Worm (Caenorhabditis elegans) whole organism, dauer: ENCODE data around the gene ZK84.4.
"Not testable (repeated sequence)": the region's sequence is repeated elsewhere in the genome, so short reads cannot be mapped to it uniquely, and the experiment has no call there.

Source experiments
- unc-62 ChIP-seq: sonication (generic microtip); optimal IDR thresholded peaks from 2 replicates; lab custom pipeline; 2017; ENCODE audit warnings: missing biosample characterization, missing genetic modification reagents, missing genetic modification characterization

The ZK84.4 gene

DNA sequence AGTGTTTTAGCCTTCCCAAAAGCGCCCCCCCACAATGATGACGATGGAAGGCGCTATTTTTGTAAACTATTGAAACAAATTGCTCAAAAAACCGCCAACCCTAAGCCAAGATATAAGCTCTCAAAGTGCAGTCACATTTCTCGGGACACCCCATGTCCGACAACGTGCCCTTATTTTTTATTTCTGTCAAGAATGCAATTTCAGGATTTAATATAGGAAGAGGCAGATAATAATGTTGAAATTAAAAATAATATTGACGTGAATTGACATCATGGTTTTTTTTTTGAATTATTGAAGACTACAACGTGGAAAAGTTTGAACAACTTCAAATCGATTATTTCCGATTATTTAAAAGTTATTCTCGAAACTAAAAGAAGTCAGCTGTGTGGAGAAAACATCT lies 5.3 kb upstream of the ZK84.4 start, which contains the start of gene ZK84.2:
Gene ZK84.2, plus strand, starts transcription at position 301 of the 400 bp plus-strand sequence.
- not testable (repeated sequence) for TF ChIP-seq unc-62 (GFP tag; lab: Kevin White, UChicago)

DNA sequence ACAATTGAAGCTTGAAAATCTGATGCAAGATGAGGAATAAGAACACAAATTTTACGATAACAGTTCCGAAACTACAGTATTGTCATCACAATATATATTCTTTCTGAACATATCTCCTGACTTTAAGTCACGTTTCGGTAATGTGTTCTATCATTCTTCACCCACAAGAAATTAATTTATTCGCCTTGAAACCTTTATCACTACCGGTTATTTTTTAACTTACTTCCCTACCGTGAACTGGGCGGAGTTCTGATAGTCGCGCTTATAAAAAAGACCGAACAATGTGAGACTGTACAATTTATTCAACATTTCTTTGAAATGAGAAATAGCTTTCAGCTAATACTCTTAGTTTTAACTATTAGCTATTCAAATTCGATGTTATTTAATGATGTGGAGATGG lies 1.8 kb upstream of the ZK84.4 start, which contains the start of gene ins-20:
Gene ins-20, plus strand, starts transcription at position 301 of the 400 bp plus-strand sequence.
- no peak for TF ChIP-seq unc-62 (GFP tag; lab: Kevin White, UChicago)

DNA sequence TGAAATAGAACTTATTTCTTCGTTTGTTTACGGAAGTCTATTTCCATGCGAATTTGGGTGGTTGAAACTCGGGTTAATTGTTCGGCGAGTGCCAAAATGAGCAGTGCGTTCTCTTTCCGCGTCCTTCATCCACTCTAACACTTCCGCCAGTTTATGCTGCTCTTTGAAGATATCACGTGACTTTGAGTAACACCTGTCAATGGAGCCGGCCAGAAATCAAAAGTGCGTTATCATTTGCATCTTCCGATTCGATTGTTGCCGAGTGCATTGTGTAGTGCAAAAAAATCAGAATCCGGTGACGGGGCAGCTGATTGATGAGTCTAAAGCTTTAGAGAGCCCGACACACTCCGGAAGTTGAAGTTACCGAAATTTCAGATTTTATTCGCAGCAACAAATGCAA lies 7.8 kb downstream of the ZK84.4 start:
- TF ChIP-seq unc-62 (GFP tag; lab: Kevin White, UChicago), result no peak

DNA sequence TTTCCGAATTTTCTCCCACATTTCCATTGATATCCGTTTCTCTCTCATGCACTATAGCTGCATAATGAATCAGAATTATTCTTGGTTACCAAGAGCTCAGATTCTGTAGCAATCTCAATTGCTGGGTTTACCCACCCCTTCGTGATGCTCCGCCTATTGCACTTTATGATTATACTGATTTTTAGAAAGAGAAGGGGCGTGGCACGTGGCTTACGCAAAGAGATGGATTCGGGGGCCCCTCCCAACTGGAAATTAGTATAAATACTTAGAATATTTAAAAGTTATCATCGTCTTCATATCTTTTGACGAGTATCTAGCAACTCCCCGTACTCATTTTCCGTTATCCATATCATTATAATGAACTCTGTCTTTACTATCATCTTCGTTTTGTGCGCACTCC lies 8.7 kb downstream of the ZK84.4 start, which contains the start of gene ins-6:
Gene ins-6, plus strand, starts transcription at position 301 of the 400 bp plus-strand sequence.
- TF ChIP-seq unc-62 (GFP tag; lab: Kevin White, UChicago), result no peak

DNA sequence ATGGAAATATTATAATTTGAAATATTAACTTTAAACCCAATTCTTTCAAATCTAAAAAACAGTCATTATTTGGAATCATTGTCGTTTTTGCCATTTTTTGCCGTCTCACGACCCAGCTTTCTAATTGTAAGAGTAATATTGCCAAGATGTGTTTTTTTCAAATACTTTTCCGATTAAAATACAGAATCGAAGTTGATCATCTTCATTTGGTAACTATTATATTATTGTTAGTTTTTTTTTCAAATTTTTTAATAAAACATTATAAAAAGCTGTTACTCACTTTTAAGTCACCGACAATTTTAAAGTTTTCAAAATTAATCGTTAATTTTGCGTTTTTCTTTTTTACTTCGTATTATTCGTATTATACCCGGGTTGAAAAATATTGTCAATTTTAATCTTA lies 11.5 kb downstream of the ZK84.4 start, which contains the start of gene ins-5:
Gene ins-5, plus strand, starts transcription at position 301 of the 400 bp plus-strand sequence.
- no peak for TF ChIP-seq unc-62 (GFP tag; lab: Kevin White, UChicago)

DNA sequence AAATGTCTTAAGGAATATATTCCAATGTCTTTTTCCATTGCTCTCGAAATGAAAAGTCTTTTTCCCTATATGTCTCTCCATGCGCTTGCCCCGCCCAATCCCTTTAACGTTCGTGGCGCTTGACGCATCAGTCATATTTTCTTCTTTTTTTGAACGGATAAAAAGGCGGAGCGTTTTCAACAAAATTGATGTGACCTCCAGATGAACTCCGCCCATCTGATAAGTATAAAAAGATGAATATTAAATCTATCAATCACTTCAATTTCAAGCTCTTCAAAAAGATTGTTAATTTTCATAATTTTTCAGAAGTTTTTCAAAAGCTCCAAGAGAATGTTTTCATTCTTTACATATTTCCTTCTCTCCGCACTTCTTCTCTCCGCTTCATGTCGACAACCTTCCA lies 12.7 kb downstream of the ZK84.4 start, which contains the start of gene ins-4:
Gene ins-4, plus strand, starts transcription at position 301 of the 400 bp plus-strand sequence.
- TF ChIP-seq unc-62 (GFP tag; lab: Kevin White, UChicago), result no peak

DNA sequence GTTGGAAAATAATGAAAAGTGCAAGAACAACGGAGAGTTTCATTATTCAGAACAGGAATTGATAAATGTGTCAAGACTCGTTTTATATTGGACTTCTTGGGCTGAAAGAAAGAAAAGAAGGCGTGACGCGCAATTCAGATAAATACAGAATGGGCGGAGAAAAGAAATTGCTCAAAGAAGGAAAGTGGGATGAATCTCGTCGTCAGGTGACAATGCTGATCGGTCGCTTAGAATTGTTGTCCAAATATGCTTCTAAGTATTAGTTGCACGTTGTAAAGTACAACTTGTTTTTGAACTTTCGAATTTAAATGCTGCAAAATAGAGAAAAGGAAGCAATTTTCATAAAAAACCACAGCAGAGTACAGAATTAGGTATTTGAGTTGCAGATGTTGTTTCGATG lies 18.1 kb downstream of the ZK84.4 start, which contains the start of gene ins-3:
Gene ins-3, minus strand, starts transcription at position 101 of the 400 bp plus-strand sequence.
- TF ChIP-seq unc-62 (GFP tag; lab: Kevin White, UChicago), result no peak

DNA sequence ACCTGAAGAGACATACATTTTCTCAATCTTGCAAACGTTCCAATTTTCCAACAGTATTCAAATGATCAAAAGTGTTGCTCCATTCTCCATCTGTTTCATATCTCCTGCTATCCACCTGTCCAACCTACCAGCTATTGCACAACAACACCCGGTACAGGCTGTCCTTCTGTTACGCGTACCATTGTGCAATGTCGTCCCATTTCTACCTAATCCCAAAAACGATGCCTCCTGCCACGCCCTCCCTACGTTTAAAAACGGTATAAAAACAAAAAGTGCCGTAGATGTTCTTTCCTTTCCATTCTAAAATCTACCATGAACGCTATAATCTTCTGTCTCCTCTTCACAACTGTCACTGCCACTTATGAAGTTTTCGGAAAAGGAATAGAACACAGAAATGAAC lies 20.6 kb downstream of the ZK84.4 start, which contains the start of gene ins-2:
Gene ins-2, plus strand, starts transcription at position 301 of the 400 bp plus-strand sequence.
- no peak for TF ChIP-seq unc-62 (GFP tag; lab: Kevin White, UChicago)

DNA sequence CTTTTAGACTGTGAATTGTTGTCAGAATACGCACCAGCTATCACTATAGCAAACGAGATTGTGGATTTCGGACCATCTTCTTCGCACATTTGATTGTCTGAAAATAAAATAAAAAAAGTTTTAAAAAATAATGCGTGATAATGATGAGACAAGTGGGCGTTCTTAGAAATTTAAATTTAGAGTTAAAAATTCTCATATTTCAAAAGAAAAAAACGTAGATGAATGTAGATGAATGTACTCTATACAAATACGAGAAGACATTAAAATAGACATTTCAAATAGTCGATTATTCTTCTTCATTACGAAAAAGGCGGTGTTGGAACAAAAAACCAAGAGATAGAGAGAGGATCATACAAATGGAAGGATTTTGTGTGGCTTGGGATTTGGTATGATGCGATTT lies 33.9 kb downstream of the ZK84.4 start, which contains the start of gene B0034.5:
Gene B0034.5, minus strand, starts transcription at position 101 of the 400 bp plus-strand sequence.
- no peak for TF ChIP-seq unc-62 (GFP tag; lab: Kevin White, UChicago)

DNA sequence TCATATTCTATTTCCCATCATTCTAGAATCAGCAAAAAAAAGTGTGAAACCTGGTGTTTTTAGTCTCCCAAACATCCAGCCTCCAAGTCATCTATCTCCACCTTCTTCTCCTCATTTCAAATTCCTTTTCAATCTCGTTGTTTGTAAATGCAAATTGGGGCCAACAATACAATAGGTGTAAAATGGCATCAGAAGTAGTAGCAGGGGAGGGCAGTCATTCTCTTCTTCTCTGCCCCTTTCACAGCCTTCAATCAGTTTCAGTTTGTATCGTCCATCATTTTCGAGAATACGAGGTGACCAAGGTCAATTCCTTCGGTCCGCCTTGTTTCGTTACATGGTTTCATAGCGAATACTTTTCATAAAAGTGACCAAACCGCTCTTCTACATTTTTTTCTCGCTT lies 39.5 kb downstream of the ZK84.4 start, which contains the start of gene B0034.4:
Gene B0034.4, minus strand, starts transcription at position 229 of the 400 bp plus-strand sequence.
- TF ChIP-seq unc-62 (GFP tag; lab: Kevin White, UChicago), result no peak

DNA sequence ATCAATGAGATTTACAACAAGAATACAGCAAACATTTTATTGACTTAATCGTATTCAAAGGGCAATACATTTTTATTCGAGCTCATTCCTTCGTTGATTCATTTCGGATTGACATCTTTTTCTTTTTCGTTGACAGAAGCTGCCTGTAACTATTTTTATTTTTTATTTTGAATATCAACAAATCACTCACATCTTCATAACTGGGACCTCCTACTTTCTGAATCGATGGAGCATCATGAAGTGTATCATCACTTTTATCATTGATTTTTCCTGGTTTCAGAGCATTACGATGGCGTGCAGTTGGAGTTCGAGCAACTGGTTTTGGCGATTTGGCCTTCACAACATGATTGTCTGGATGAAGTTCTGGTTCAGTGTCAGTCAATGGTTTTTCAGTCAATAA lies 40.8 kb downstream of the ZK84.4 start, which contains the start of gene B0034.1:
Gene B0034.1, plus strand, starts transcription at position 301 of the 400 bp plus-strand sequence.
- TF ChIP-seq unc-62 (GFP tag; lab: Kevin White, UChicago), result no peak

DNA sequence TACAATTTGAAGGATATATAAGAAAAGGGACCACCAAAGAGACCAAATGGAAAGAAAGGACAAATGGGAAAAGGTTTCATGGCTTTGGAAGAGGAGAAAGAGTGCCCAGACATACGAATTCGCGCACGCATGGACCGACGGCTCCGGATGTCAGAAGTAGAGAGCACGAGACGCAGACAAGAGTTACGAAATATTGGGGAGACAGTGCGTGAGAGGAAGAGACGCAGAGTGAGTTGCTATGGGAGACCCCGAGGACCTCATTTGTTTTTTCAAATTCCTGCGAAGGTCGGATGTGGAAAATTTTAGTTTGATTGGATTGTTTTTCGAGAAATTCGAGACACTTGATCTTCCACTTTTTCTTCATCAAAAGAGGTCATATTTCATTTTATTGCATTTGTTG lies 42.1 kb downstream of the ZK84.4 start:
- TF ChIP-seq unc-62 (GFP tag; lab: Kevin White, UChicago), result no peak

DNA sequence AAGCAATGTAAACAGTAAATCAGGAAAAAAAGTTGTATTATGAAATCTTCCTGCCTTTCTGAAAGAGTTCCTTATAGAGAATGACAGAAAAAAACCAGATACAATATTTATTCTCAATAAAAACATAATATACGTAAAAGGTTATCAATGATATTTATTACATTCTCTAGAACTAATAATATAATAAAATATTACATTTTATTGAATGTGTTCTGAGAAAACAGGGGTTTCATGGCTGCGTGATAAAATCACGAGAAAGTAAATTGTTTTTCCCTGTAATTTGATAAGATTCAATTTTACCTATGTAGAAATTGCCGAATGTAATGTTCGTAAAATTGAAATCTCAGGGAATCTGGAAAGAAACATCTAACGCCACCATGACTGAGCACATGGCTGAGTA lies 43.8 kb downstream of the ZK84.4 start:
- no peak for TF ChIP-seq unc-62 (GFP tag; lab: Kevin White, UChicago)

DNA sequence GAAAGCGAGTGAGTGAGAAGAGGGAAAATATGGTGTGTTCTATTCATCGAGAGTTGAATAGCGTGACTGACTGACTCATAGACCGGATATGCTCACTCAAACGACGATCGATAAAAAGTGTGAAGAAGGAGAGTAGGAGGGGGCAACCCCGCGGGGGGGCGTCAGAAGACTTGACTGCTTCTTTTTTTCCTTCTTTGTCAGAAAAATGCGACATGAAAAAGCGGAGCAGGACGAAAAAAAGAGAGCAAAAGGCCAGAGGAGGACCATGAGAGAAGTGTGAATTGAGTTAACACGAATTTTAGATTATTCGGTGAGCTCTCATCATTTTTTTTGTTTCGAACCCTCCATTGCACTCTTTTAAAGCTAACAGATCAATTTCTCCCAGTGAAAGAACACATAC lies 46.4 kb downstream of the ZK84.4 start:
- no peak for TF ChIP-seq unc-62 (GFP tag; lab: Kevin White, UChicago)

DNA sequence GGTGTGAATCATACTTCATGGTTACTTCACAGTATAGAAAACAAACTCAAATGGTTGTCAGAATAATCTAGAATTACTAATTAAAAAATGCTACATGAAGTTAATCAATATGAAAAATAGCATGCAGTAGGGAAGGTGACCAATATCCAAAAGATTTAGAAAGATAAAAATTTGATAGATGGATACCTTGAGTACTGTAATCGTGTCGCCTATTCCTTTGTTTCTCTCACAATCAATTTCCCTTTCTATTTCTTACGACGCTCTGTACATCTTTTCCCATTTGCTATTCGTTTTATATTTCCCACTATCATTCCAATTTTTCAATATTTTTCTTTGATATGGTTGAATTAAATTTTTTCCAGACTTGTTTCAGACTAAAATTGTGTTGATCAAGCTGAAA lies 47.5 kb downstream of the ZK84.4 start, which contains the start of gene B0034.7:
Gene B0034.7, plus strand, starts transcription at position 301 of the 400 bp plus-strand sequence.
- TF ChIP-seq unc-62 (GFP tag; lab: Kevin White, UChicago), result no peak

DNA sequence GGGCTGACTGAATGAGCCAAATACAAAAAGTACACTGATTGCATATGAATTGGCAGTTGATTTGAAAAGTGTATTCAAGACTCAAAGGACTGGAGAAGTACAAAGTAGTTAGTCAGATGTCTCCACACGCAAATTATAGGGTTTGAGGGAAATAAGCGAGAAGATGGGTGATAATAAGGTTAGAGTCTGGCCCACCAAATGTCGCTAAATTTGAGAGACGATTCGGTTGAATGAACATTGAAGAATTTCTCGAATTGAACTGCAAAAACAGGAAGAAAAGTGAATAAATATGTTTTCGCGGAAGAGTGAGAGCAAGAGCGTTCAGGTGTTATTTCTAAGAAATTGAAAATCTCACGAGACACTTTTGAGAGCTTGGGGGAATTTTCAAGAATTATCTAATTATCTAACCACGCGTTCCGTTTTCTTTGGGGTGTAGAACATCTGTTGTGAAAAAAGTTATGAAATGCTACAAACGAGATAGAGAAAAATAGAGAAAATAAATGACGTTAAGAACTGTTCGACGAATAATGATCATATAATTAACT lies 49.1 kb downstream of the ZK84.4 start:
- no peak for TF ChIP-seq unc-62 (GFP tag; lab: Kevin White, UChicago)
